Fruit fly (Drosophila melanogaster) whole organism, embryonic: Measurements from ENCODE around the gene Fas2.

Experiments
- Ada2b ChIP-seq: fragments of 200-800 bp; sonication (Bioruptor generic); IDR thresholded peaks from 2 replicates; pipeline ENCODE4 v1.3.6; 2022; ENCODE audit warnings: missing biosample characterization, missing genetic modification characterization
- Antp ChIP-seq: fragments of 200-800 bp; sonication (Bioruptor generic); optimal IDR thresholded peaks from 3 replicates; lab custom pipeline; 2016; ENCODE audit warnings: missing biosample characterization, missing genetic modification characterization
- Blimp-1 ChIP-seq: fragments of 200-800 bp; sonication (Bioruptor generic); optimal IDR thresholded peaks from 3 replicates; lab custom pipeline; 2018; ENCODE audit warnings: missing biosample characterization, missing genetic modification characterization, mild to moderate bottlenecking, moderate library complexity, missing genetic modification reagents
- CG11085 ChIP-seq: fragments of 200-800 bp; sonication (Bioruptor generic); IDR thresholded peaks from 2 replicates; pipeline ENCODE4 v1.3.6; 2022; ENCODE audit warnings: missing biosample characterization, missing genetic modification characterization
- CG13287 ChIP-seq: fragments of 200-800 bp; sonication (Bioruptor generic); IDR thresholded peaks from 2 replicates; pipeline ENCODE4 v1.3.6; 2022; ENCODE audit warnings: missing biosample characterization, missing genetic modification characterization; ENCODE audit not compliant: partially characterized antibody
- CG14441 ChIP-seq: fragments of 200-800 bp; sonication (Bioruptor generic); IDR thresholded peaks from 2 replicates; pipeline ENCODE4 v1.3.6; 2022; ENCODE audit warnings: missing biosample characterization, missing genetic modification characterization
- CG14965 ChIP-seq: fragments of 200-800 bp; sonication (Bioruptor generic); optimal IDR thresholded peaks from 2 replicates; lab custom pipeline; 2016; ENCODE audit warnings: missing biosample characterization, missing genetic modification characterization, borderline replicate concordance
- CG30403 ChIP-seq: fragments of 200-800 bp; sonication (Bioruptor generic); optimal IDR thresholded peaks from 3 replicates; lab custom pipeline; 2016; ENCODE audit warnings: missing biosample characterization, missing genetic modification characterization
- CG31388 ChIP-seq: fragments of 200-800 bp; sonication (Bioruptor generic); optimal IDR thresholded peaks from 2 replicates; lab custom pipeline; 2016; ENCODE audit warnings: missing biosample characterization, missing genetic modification characterization
- CG3847 ChIP-seq: fragments of 200-800 bp; sonication (Bioruptor generic); IDR thresholded peaks from 2 replicates; pipeline ENCODE4 v1.3.6; 2022; ENCODE audit warnings: missing biosample characterization, missing genetic modification characterization
- CG4328 ChIP-seq: fragments of 200-800 bp; sonication (Bioruptor generic); optimal IDR thresholded peaks from 3 replicates; lab custom pipeline; 2017; ENCODE audit warnings: missing biosample characterization, missing genetic modification reagents, missing genetic modification characterization
- CG4730 ChIP-seq: fragments of 200-800 bp; sonication (Bioruptor generic); IDR thresholded peaks from 2 replicates; pipeline ENCODE4 v1.3.6; 2022; ENCODE audit warnings: missing biosample characterization, missing genetic modification characterization
- CG5180 ChIP-seq: fragments of 200-800 bp; sonication (Bioruptor generic); optimal IDR thresholded peaks from 3 replicates; lab custom pipeline; 2017; ENCODE audit warnings: missing biosample characterization, missing genetic modification characterization, mild to moderate bottlenecking, moderate library complexity, missing genetic modification reagents
- CG6175 ChIP-seq: fragments of 200-800 bp; sonication (Bioruptor generic); IDR thresholded peaks from 3 replicates; pipeline ENCODE4 v1.3.6; 2022; ENCODE audit warnings: missing biosample characterization, missing genetic modification characterization
- CG6654 ChIP-seq: fragments of 200-800 bp; sonication (Bioruptor generic); optimal IDR thresholded peaks from 2 replicates; lab custom pipeline; 2017; ENCODE audit warnings: missing biosample characterization, mild to moderate bottlenecking, missing genetic modification characterization
- CG9609 ChIP-seq: fragments of 200-800 bp; sonication (Bioruptor generic); optimal IDR thresholded peaks from 3 replicates; lab custom pipeline; 2016; ENCODE audit warnings: missing biosample characterization, missing genetic modification characterization
- CG9797 ChIP-seq: fragments of 200-800 bp; sonication (Bioruptor generic); optimal IDR thresholded peaks from 3 replicates; lab custom pipeline; 2018; ENCODE audit warnings: missing biosample characterization, mild to moderate bottlenecking, missing genetic modification characterization
- CG9817 ChIP-seq: fragments of 200-800 bp; sonication (Bioruptor generic); optimal IDR thresholded peaks from 2 replicates; lab custom pipeline; 2018; ENCODE audit warnings: missing biosample characterization, mild to moderate bottlenecking, missing genetic modification characterization, moderate library complexity
- CG9876 ChIP-seq: fragments of 200-800 bp; sonication (Bioruptor generic); optimal IDR thresholded peaks from 2 replicates; lab custom pipeline; 2016; ENCODE audit warnings: missing biosample characterization, missing genetic modification characterization
- CkIIα-i1 ChIP-seq: fragments of 200-800 bp; sonication (Bioruptor generic); IDR thresholded peaks from 2 replicates; pipeline ENCODE4 v1.3.6; 2022; ENCODE audit warnings: missing biosample characterization, missing genetic modification characterization
- Dbx ChIP-seq: fragments of 200-800 bp; sonication (Bioruptor generic); IDR thresholded peaks from 3 replicates; pipeline ENCODE4 v1.3.6; 2022; ENCODE audit warnings: missing biosample characterization, missing genetic modification characterization
- E2f2 ChIP-seq: fragments of 200-800 bp; sonication (Bioruptor generic); IDR thresholded peaks from 2 replicates; pipeline ENCODE4 v1.3.6; 2022; ENCODE audit warnings: missing biosample characterization, missing genetic modification characterization
- Fer2 ChIP-seq: fragments of 200-800 bp; sonication (Bioruptor generic); optimal IDR thresholded peaks from 2 replicates; lab custom pipeline; 2018; ENCODE audit warnings: missing biosample characterization, mild to moderate bottlenecking, missing genetic modification characterization, moderate library complexity
- Hsf ChIP-seq: fragments of 200-800 bp; sonication (Bioruptor generic); optimal IDR thresholded peaks from 3 replicates; lab custom pipeline; 2016; ENCODE audit warnings: missing biosample characterization, missing genetic modification characterization
- Lim3 ChIP-seq: fragments of 200-800 bp; sonication (Bioruptor generic); IDR thresholded peaks from 2 replicates; pipeline ENCODE4 v1.3.6; 2022; ENCODE audit warnings: missing biosample characterization, missing genetic modification characterization
- Opbp ChIP-seq: fragments of 200-800 bp; sonication (Bioruptor generic); IDR thresholded peaks from 3 replicates; pipeline ENCODE4 v1.3.6; 2022; ENCODE audit warnings: missing biosample characterization, missing genetic modification characterization; ENCODE audit not compliant: partially characterized antibody
- Ssrp ChIP-seq: fragments of 200-800 bp; sonication (Bioruptor generic); optimal IDR thresholded peaks from 2 replicates; lab custom pipeline; 2018; ENCODE audit warnings: missing biosample characterization, mild to moderate bottlenecking, missing genetic modification characterization, moderate library complexity
- Taf1 ChIP-seq: fragments of 200-800 bp; sonication (Bioruptor generic); IDR thresholded peaks from 2 replicates; pipeline ENCODE4 v1.3.6; 2022; ENCODE audit warnings: missing biosample characterization, missing genetic modification characterization
- Trl ChIP-seq, 3 experiments: fragments of >200 bp in 2 of 3; fragments of 200-800 bp in 1 of 3; sonication (Bioruptor generic) in 1 of 3; optimal IDR thresholded peaks; 2 replicates in 1 of 3; 3 replicates in 2 of 3; lab custom pipeline; 2016 to 2017; ENCODE audit warnings: missing biosample characterization in 1 of 3, missing genetic modification characterization in 1 of 3
- Usf ChIP-seq: fragments of 200-800 bp; sonication (Bioruptor generic); optimal IDR thresholded peaks from 2 replicates; lab custom pipeline; 2017; ENCODE audit warnings: missing genotype, missing biosample characterization, missing genetic modification characterization
- Vsx1 ChIP-seq: fragments of 200-800 bp; sonication (Bioruptor generic); optimal IDR thresholded peaks from 2 replicates; lab custom pipeline; 2017; ENCODE audit warnings: missing biosample characterization, mild to moderate bottlenecking, missing genetic modification characterization, missing genetic modification reagents
- ase ChIP-seq: fragments of 200-800 bp; sonication (Bioruptor generic); IDR thresholded peaks from 3 replicates; pipeline ENCODE4 v1.3.6; 2022; ENCODE audit warnings: missing biosample characterization, missing genetic modification characterization
- ash1 ChIP-seq: fragments of 200-800 bp; sonication (Bioruptor generic); optimal IDR thresholded peaks from 2 replicates; lab custom pipeline; 2018; ENCODE audit warnings: missing biosample characterization, mild to moderate bottlenecking, missing genetic modification characterization
- bsh ChIP-seq, 2 experiments: fragments of 200-800 bp; sonication (Bioruptor generic); optimal IDR thresholded peaks; 2 replicates each; lab custom pipeline; 2017 to 2018; ENCODE audit warnings: mild to moderate bottlenecking in 2 of 2, missing biosample characterization in 2 of 2, missing genetic modification characterization in 2 of 2, moderate library complexity in 1 of 2
- cas ChIP-seq: fragments of 200-800 bp; sonication (Bioruptor generic); IDR thresholded peaks from 2 replicates; pipeline ENCODE4 v1.3.6; 2022; ENCODE audit warnings: missing biosample characterization, missing genetic modification characterization
- crp ChIP-seq, 2 experiments: fragments of 200-800 bp; sonication (Bioruptor generic); optimal IDR thresholded peaks; 2 replicates in 1 of 2; 3 replicates in 1 of 2; lab custom pipeline; 2017; ENCODE audit warnings: missing biosample characterization in 2 of 2, missing genetic modification characterization in 2 of 2, mild to moderate bottlenecking in 1 of 2, moderate library complexity in 1 of 2
- dmrt11E ChIP-seq: fragments of 200-800 bp; sonication (Bioruptor generic); optimal IDR thresholded peaks from 3 replicates; lab custom pipeline; 2018; ENCODE audit warnings: missing biosample characterization, mild to moderate bottlenecking, missing genetic modification characterization, moderate library complexity
- eyg ChIP-seq: fragments of 200-800 bp; sonication (Bioruptor generic); optimal IDR thresholded peaks from 3 replicates; lab custom pipeline; 2016; ENCODE audit warnings: missing biosample characterization, missing genetic modification characterization
- fd64A ChIP-seq: fragments of 200-800 bp; sonication (Bioruptor generic); optimal IDR thresholded peaks from 3 replicates; lab custom pipeline; 2018; ENCODE audit warnings: missing biosample characterization, mild to moderate bottlenecking, missing genetic modification characterization
- gsb-n ChIP-seq: fragments of 200-800 bp; sonication (Bioruptor generic); optimal IDR thresholded peaks from 3 replicates; lab custom pipeline; 2018; ENCODE audit warnings: missing biosample characterization, mild to moderate bottlenecking, missing genetic modification characterization
- h ChIP-seq: fragments of >200 bp; optimal IDR thresholded peaks from 2 replicates; lab custom pipeline; 2017
- klu ChIP-seq: fragments of 200-800 bp; sonication (Bioruptor generic); IDR thresholded peaks from 2 replicates; pipeline ENCODE4 v1.3.6; 2022; ENCODE audit warnings: missing biosample characterization, missing genetic modification characterization
- mam ChIP-seq: fragments of 200-800 bp; sonication (Bioruptor generic); optimal IDR thresholded peaks from 3 replicates; lab custom pipeline; 2016; ENCODE audit warnings: missing biosample characterization, missing genetic modification characterization
- org-1 ChIP-seq: fragments of 200-800 bp; sonication (Bioruptor generic); optimal IDR thresholded peaks from 2 replicates; lab custom pipeline; 2017; ENCODE audit warnings: missing biosample characterization, missing genetic modification characterization
- p53 ChIP-seq: fragments of 200-800 bp; sonication (Bioruptor generic); optimal IDR thresholded peaks from 2 replicates; lab custom pipeline; 2016; ENCODE audit warnings: missing biosample characterization, missing genetic modification characterization
- rib ChIP-seq: fragments of 200-800 bp; sonication (Bioruptor generic); IDR thresholded peaks from 2 replicates; pipeline ENCODE4 v1.3.6; 2022; ENCODE audit warnings: missing biosample characterization, missing genetic modification characterization
- sens-2 ChIP-seq: fragments of 200-800 bp; sonication (Bioruptor generic); IDR thresholded peaks from 2 replicates; pipeline ENCODE4 v1.3.6; 2022; ENCODE audit warnings: missing biosample characterization, missing genetic modification characterization
- seq ChIP-seq: fragments of 200-800 bp; sonication (Bioruptor generic); IDR thresholded peaks from 2 replicates; pipeline ENCODE4 v1.3.6; 2022; ENCODE audit warnings: missing biosample characterization, missing genetic modification characterization
- tio ChIP-seq: fragments of 200-800 bp; sonication (Bioruptor generic); optimal IDR thresholded peaks from 2 replicates; lab custom pipeline; 2017; ENCODE audit warnings: missing biosample characterization, missing genetic modification characterization, inconsistent platforms
- vnd ChIP-seq: fragments of 200-800 bp; sonication (Bioruptor generic); IDR thresholded peaks from 3 replicates; pipeline ENCODE4 v1.3.6; 2022; ENCODE audit warnings: missing biosample characterization, missing genetic modification characterization; ENCODE audit not compliant: partially characterized antibody
- z ChIP-seq: fragments of 200-800 bp; sonication (Bioruptor generic); IDR thresholded peaks from 3 replicates; pipeline ENCODE4 v1.3.6; 2022; ENCODE audit warnings: missing biosample characterization, missing genetic modification characterization
- zfh2 ChIP-seq: fragments of 200-800 bp; sonication (Bioruptor generic); optimal IDR thresholded peaks from 2 replicates; lab custom pipeline; 2016; ENCODE audit warnings: missing biosample characterization, missing genetic modification characterization

Fas2 gene

DNA sequence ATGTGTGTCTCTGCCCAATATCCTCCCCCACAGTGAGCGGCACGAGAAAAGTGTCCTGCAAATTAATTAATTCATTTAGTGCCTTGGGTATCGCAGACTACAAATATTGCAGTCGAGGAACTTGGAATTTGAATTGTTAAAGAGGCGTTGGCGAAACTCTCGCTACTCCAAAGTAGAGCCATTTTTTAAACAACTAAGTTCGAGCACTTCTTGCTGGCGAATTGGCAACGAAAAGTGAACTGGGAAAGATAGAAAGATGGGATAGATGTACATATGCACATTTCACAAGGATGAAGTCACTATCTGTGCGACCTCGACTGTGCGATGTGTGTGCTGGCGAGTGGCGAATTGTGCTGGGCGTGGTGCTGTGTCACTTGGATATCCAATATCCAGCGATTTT is 99.1 kb downstream of the Fas2 start (continued):
- TF ChIP-seq CG9817 (tag; lab: Kevin White, UChicago) (no peak), crp (GFP tag; optimal IDR thresholded peaks at IDR 0.05; lab: Kevin White, UChicago) (no peak), p53 (no peak), CG9797 (GFP tag; lab: Kevin White, UChicago) (no peak), dmrt11E (tag; lab: Kevin White, UChicago) (peak; percentile 57), Taf1 (GFP tag; lab: Robert Waterston, UW) (no peak), fd64A (no peak), bsh (GFP tag; optimal IDR thresholded peaks at IDR 0.05; lab: Kevin White, UChicago) (peak; percentile 3 to 53), Vsx1 (GFP tag; lab: Kevin White, UChicago) (no peak), ash1 (GFP tag; lab: Kevin White, UChicago) (no peak), org-1 (GFP tag; lab: Kevin White, UChicago) (peak; percentile 50), Ada2b (GFP tag; lab: Robert Waterston, UW) (no peak), h (lab: Kevin White, UChicago) (no peak), cas (GFP tag; lab: Robert Waterston, UW) (no peak), z (GFP tag; lab: Robert Waterston, UW) (no peak), CG30403 (GFP tag; lab: Kevin White, UChicago) (peak; percentile 34), Blimp-1 (GFP tag; lab: Kevin White, UChicago) (peak; percentile 28), klu (GFP tag; lab: Robert Waterston, UW) (no peak), CG14965 (no peak), CG14441 (GFP tag; lab: Robert Waterston, UW) (no peak; the same call in 1 of the 2 replicates), Dbx (GFP tag; lab: Robert Waterston, UW) (no peak), seq (no peak), eyg (no peak), vnd (no peak), tio (GFP tag; lab: Kevin White, UChicago) (no peak), Usf (no peak), Opbp (no peak), CG3847 (GFP tag; lab: Robert Waterston, UW) (no peak), Antp (GFP tag; lab: Kevin White, UChicago) (peak; percentile 26), Ssrp (tag; lab: Kevin White, UChicago) (peak; percentile 41), Hsf (GFP tag; lab: Kevin White, UChicago) (peak; percentile 29), CG4328 (no peak), mam (GFP tag; lab: Kevin White, UChicago) (peak; percentile 23), CG9609 (GFP tag; lab: Kevin White, UChicago) (peak; percentile 25), CG31388 (GFP tag; lab: Kevin White, UChicago) (no peak), CkIIα-i1 (GFP tag; lab: Robert Waterston, UW) (no peak), rib (GFP tag; lab: Robert Waterston, UW) (no peak), Fer2 (tag; lab: Kevin White, UChicago) (no peak), gsb-n (peak; percentile 28), CG9876 (no peak), CG5180 (no peak), sens-2 (GFP tag; lab: Robert Waterston, UW) (no peak), CG13287 (no peak), zfh2 (GFP tag; lab: Kevin White, UChicago) (no peak), Lim3 (GFP tag; lab: Robert Waterston, UW) (no peak), CG4730 (GFP tag; lab: Robert Waterston, UW) (no peak), CG11085 (GFP tag; lab: Robert Waterston, UW) (no peak), ase (GFP tag; lab: Robert Waterston, UW) (no peak), Trl (optimal IDR thresholded peaks at IDR 0.05; lab: Kevin White, UChicago) (no peak), Trl (GFP tag; optimal IDR thresholded peaks at IDR 0.05; lab: Kevin White, UChicago) (no peak), E2f2 (no peak), CG6175 (GFP tag; lab: Robert Waterston, UW) (no peak), CG6654 (GFP tag; lab: Kevin White, UChicago) (no peak)
